Fruit fly (Drosophila melanogaster): ENCODE data around the gene Grp170.
A peak's percentile ranks its signal among the peaks of the same experiment; 100 is the strongest.

Grp170 gene

DNA sequence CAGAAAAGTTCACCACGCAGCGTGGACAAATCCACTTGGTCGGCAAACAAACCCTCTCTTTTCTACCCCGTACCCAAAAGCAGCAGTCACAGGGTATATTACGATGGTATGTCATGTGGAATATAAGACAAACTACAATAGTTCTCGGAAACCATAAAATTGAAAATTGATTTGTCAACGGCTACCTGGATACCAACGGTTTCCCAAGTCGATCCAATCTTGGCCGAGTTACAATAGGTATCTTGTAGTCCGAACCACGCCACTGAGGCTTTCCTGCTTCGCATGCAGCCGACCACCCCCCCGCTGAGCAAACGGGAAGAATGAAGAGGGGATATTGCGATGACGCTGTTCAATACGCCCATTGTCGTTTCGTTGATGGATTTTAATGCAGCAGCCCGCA lies 43.5 kb upstream of the Grp170 start (continued):
- TF ChIP-seq mld (GFP tag; IDR thresholded peaks at IDR 0.05; ENCODE audit: partially characterized antibody), result no peak
- no peak for TF ChIP-seq CTCF (GFP tag; optimal IDR thresholded peaks at IDR 0.05)
- TF ChIP-seq jigr1 (GFP tag; IDR thresholded peaks at IDR 0.05), result no peak; the same call in 1 of the 3 replicates
- peak; percentile 72 for TF ChIP-seq CG6272 (GFP tag; IDR thresholded peaks at IDR 0.05)
- no peak for TF ChIP-seq ac (GFP tag; optimal IDR thresholded peaks at IDR 0.05)
- no peak for TF ChIP-seq CG9437 (GFP tag; optimal IDR thresholded peaks at IDR 0.05)
- TF ChIP-seq CG15514 (GFP tag; optimal IDR thresholded peaks at IDR 0.05), result no peak
- TF ChIP-seq CG6791 (GFP tag; IDR thresholded peaks at IDR 0.05; ENCODE audit: partially characterized antibody), result no peak
- peak; percentile 79 for TF ChIP-seq peb (GFP tag; IDR thresholded peaks at IDR 0.05)
- no peak for TF ChIP-seq Dip2 (GFP tag; IDR thresholded peaks at IDR 0.05)
- peak; percentile 82 for TF ChIP-seq CG32772 (GFP tag; IDR thresholded peaks at IDR 0.05)
- peak; percentile 51 for TF ChIP-seq CG1792 (GFP tag; optimal IDR thresholded peaks at IDR 0.05)
- peak in 1 of 2 experiments; percentile 53 for TF ChIP-seq chif (GFP tag; optimal IDR thresholded peaks at IDR 0.05)
- TF ChIP-seq Spps (tag; optimal IDR thresholded peaks at IDR 0.05), result peak; percentile 22
- peak; percentile 71 for TF ChIP-seq CG10959 (GFP tag; IDR thresholded peaks at IDR 0.05)
- no peak for TF ChIP-seq da (GFP tag; optimal IDR thresholded peaks at IDR 0.05)
- TF ChIP-seq H2.0 (GFP tag; IDR thresholded peaks at IDR 0.05), result peak; percentile 50; the same call in 1 of the 2 replicates
- TF ChIP-seq en (GFP tag; optimal IDR thresholded peaks at IDR 0.05), result peak; percentile 31
- TF ChIP-seq PHDP (tag; optimal IDR thresholded peaks at IDR 0.05), result peak; percentile 19
- TF ChIP-seq CG17912 (GFP tag; optimal IDR thresholded peaks at IDR 0.05), result no peak
- peak; percentile 43 for TF ChIP-seq Asciz (GFP tag; optimal IDR thresholded peaks at IDR 0.05)
- peak; percentile 89 for TF ChIP-seq pros (GFP tag; optimal IDR thresholded peaks at IDR 0.05)
- no peak for TF ChIP-seq NfI (GFP tag; optimal IDR thresholded peaks at IDR 0.05)
- peak; percentile 74 for TF ChIP-seq CG14441 (GFP tag; IDR thresholded peaks at IDR 0.05)
- TF ChIP-seq vnd (GFP tag; IDR thresholded peaks at IDR 0.05; ENCODE audit: partially characterized antibody), result no peak
- no peak for TF ChIP-seq Dref (GFP tag; IDR thresholded peaks at IDR 0.05)
- peak; percentile 69; the same call in 2 of the 3 replicates for TF ChIP-seq CG34422 (GFP tag; IDR thresholded peaks at IDR 0.05)
- TF ChIP-seq Opbp (GFP tag; IDR thresholded peaks at IDR 0.05; ENCODE audit: partially characterized antibody), result no peak
- no peak for TF ChIP-seq CG10462 (GFP tag; optimal IDR thresholded peaks at IDR 0.05)
- peak; percentile 56 for TF ChIP-seq CG11504 (tag; optimal IDR thresholded peaks at IDR 0.05)
- TF ChIP-seq Mad (GFP tag; optimal IDR thresholded peaks at IDR 0.05), result no peak
- TF ChIP-seq Hr51 (GFP tag; optimal IDR thresholded peaks at IDR 0.05), result peak in 1 of 2 experiments; percentile 28
- TF ChIP-seq Elba2 (GFP tag; optimal IDR thresholded peaks at IDR 0.05), result no peak
- no peak for TF ChIP-seq CG16779 (GFP tag; IDR thresholded peaks at IDR 0.05)
- no peak for TF ChIP-seq CG7963 (GFP tag; IDR thresholded peaks at IDR 0.05; ENCODE audit: partially characterized antibody)
- peak; percentile 25 for TF ChIP-seq CG18599 (GFP tag; optimal IDR thresholded peaks at IDR 0.05)
- TF ChIP-seq Atf6 (GFP tag; IDR thresholded peaks at IDR 0.05), result no peak
- TF ChIP-seq tio (GFP tag; optimal IDR thresholded peaks at IDR 0.05), result no peak
- no peak for TF ChIP-seq salm (tag; optimal IDR thresholded peaks at IDR 0.05)
- no peak for TF ChIP-seq CG8478 (optimal IDR thresholded peaks at IDR 0.05)
- no peak for TF ChIP-seq CG10431 (GFP tag; optimal IDR thresholded peaks at IDR 0.05)
- peak; percentile 17 for TF ChIP-seq CG14965 (GFP tag; optimal IDR thresholded peaks at IDR 0.05; ENCODE audit: borderline replicate concordance)
- TF ChIP-seq pfk (GFP tag; optimal IDR thresholded peaks at IDR 0.05), result no peak
- peak; percentile 40 for TF ChIP-seq unpg (GFP tag; optimal IDR thresholded peaks at IDR 0.05)
- TF ChIP-seq D19B (GFP tag; optimal IDR thresholded peaks at IDR 0.05), result peak; percentile 85
- TF ChIP-seq wor (GFP tag; IDR thresholded peaks at IDR 0.05), result peak; percentile 51
- no peak for TF ChIP-seq mirr (GFP tag; optimal IDR thresholded peaks at IDR 0.05)
- no peak for TF ChIP-seq Eip74EF (GFP tag; optimal IDR thresholded peaks at IDR 0.05)
- no peak for TF ChIP-seq gcm (GFP tag; optimal IDR thresholded peaks at IDR 0.05)
- TF ChIP-seq CG13775 (GFP tag; optimal IDR thresholded peaks at IDR 0.05), result peak; percentile 39
- TF ChIP-seq btn (GFP tag; optimal IDR thresholded peaks at IDR 0.05), result peak; percentile 11

Measured in whole organism, embryonic.